Fruit fly (Drosophila melanogaster) whole organism, prepupa: ENCODE measurements around the gene Myt1.

Source experiments
- Blimp-1 ChIP-seq: fragments of 200-800 bp; sonication (Bioruptor generic); optimal IDR thresholded peaks from 3 replicates; lab custom pipeline; 2017; ENCODE audit warnings: missing biosample characterization, missing genetic modification characterization, mild to moderate bottlenecking, moderate library complexity, missing genetic modification reagents
- CG10631 ChIP-seq: fragments of 200-800 bp; sonication (Bioruptor generic); optimal IDR thresholded peaks from 2 replicates; lab custom pipeline; 2016; ENCODE audit warnings: missing biosample characterization, missing genetic modification characterization
- CG10669 ChIP-seq: fragments of 200-800 bp; sonication (Bioruptor generic); optimal IDR thresholded peaks from 3 replicates; lab custom pipeline; 2018; ENCODE audit warnings: missing biosample characterization, mild to moderate bottlenecking, missing genetic modification characterization, moderate library complexity
- CG11762 ChIP-seq: fragments of 200-800 bp; sonication (Bioruptor generic); optimal IDR thresholded peaks from 3 replicates; lab custom pipeline; 2016; ENCODE audit warnings: missing biosample characterization, missing genetic modification characterization; ENCODE audit not compliant: insufficient read depth
- CG15336 ChIP-seq: fragments of 200-800 bp; sonication (Bioruptor generic); IDR thresholded peaks from 2 replicates; pipeline ENCODE4 v1.3.6; 2022; ENCODE audit warnings: missing biosample characterization, missing genetic modification characterization
- CG1621 ChIP-seq: fragments of 200-800 bp; sonication (Bioruptor generic); optimal IDR thresholded peaks from 3 replicates; lab custom pipeline; 2018; ENCODE audit warnings: missing biosample characterization, mild to moderate bottlenecking, missing genetic modification characterization
- CG16779 ChIP-seq: fragments of 200-800 bp; sonication (Bioruptor generic); optimal IDR thresholded peaks from 3 replicates; lab custom pipeline; 2017; ENCODE audit warnings: missing biosample characterization, mild to moderate bottlenecking, missing genetic modification characterization
- CG31627 ChIP-seq: fragments of 200-800 bp; sonication (Bioruptor generic); optimal IDR thresholded peaks from 3 replicates; lab custom pipeline; 2016; ENCODE audit warnings: missing biosample characterization, missing genetic modification characterization
- CG32006 ChIP-seq: fragments of 200-800 bp; sonication (Bioruptor generic); optimal IDR thresholded peaks from 3 replicates; lab custom pipeline; 2017; ENCODE audit warnings: missing biosample characterization, mild to moderate bottlenecking, missing genetic modification characterization
- CG34406 ChIP-seq: fragments of 200-800 bp; sonication (Bioruptor generic); optimal IDR thresholded peaks from 3 replicates; lab custom pipeline; 2016; ENCODE audit warnings: missing biosample characterization, missing genetic modification characterization
- CG6163 ChIP-seq: fragments of 200-800 bp; sonication (Bioruptor generic); IDR thresholded peaks from 3 replicates; pipeline ENCODE4 v1.3.6; 2022; ENCODE audit warnings: missing biosample characterization, missing genetic modification characterization
- CG6792 ChIP-seq: fragments of 200-800 bp; sonication (Bioruptor generic); optimal IDR thresholded peaks from 3 replicates; lab custom pipeline; 2016; ENCODE audit warnings: missing biosample characterization, missing genetic modification characterization
- CG6808 ChIP-seq: fragments of 200-800 bp; sonication (Bioruptor generic); optimal IDR thresholded peaks from 3 replicates; lab custom pipeline; 2017; ENCODE audit warnings: missing biosample characterization, missing genetic modification characterization, mild to moderate bottlenecking, moderate library complexity, missing genetic modification reagents
- CG6854 ChIP-seq: fragments of 200-800 bp; sonication (Bioruptor generic); optimal IDR thresholded peaks from 2 replicates; lab custom pipeline; 2017; ENCODE audit warnings: missing biosample characterization, mild to moderate bottlenecking, missing genetic modification characterization
- CG7368 ChIP-seq: fragments of 200-800 bp; sonication (Bioruptor generic); optimal IDR thresholded peaks from 3 replicates; lab custom pipeline; 2016; ENCODE audit warnings: missing biosample characterization, missing genetic modification characterization
- CG8319 ChIP-seq: fragments of 200-800 bp; sonication (Bioruptor generic); optimal IDR thresholded peaks from 3 replicates; lab custom pipeline; 2016; ENCODE audit warnings: missing biosample characterization, missing genetic modification characterization
- CG8632 ChIP-seq: fragments of 200-800 bp; sonication (Bioruptor generic); optimal IDR thresholded peaks from 3 replicates; lab custom pipeline; 2016; ENCODE audit warnings: missing biosample characterization, missing genetic modification characterization
- CG9139 ChIP-seq: fragments of 200-800 bp; sonication (Bioruptor generic); optimal IDR thresholded peaks from 3 replicates; lab custom pipeline; 2017; ENCODE audit warnings: missing biosample characterization, mild to moderate bottlenecking, missing genetic modification characterization
- Eip75B ChIP-seq: fragments of 200-800 bp; sonication (Bioruptor generic); optimal IDR thresholded peaks from 3 replicates; lab custom pipeline; 2016; ENCODE audit warnings: missing biosample characterization, missing genetic modification characterization
- Eip78C ChIP-seq: fragments of 200-800 bp; sonication (Bioruptor generic); peaks from one replicate; lab custom pipeline; 2016; ENCODE audit warnings: missing biosample characterization, missing genetic modification characterization
- Hr38 ChIP-seq: sonication (Bioruptor generic); optimal IDR thresholded peaks from 2 replicates; lab custom pipeline; 2016; ENCODE audit warnings: missing biosample characterization, missing genetic modification characterization
- Hr39 ChIP-seq: fragments of 200-800 bp; sonication (Bioruptor generic); optimal IDR thresholded peaks from 2 replicates; lab custom pipeline; 2016; ENCODE audit warnings: missing biosample characterization, missing genetic modification characterization
- Hr4 ChIP-seq: fragments of 200-800 bp; sonication (Bioruptor generic); optimal IDR thresholded peaks from 3 replicates; lab custom pipeline; 2016; ENCODE audit warnings: missing biosample characterization, missing genetic modification characterization
- Lpt ChIP-seq: fragments of 200-800 bp; sonication (Bioruptor generic); optimal IDR thresholded peaks from 3 replicates; lab custom pipeline; 2016; ENCODE audit warnings: missing biosample characterization, missing genetic modification characterization
- Met ChIP-seq: fragments of 200-800 bp; sonication (Bioruptor generic); optimal IDR thresholded peaks from 3 replicates; lab custom pipeline; 2016; ENCODE audit warnings: missing biosample characterization, missing genetic modification characterization
- Smox ChIP-seq: fragments of 200-800 bp; sonication (Bioruptor generic); optimal IDR thresholded peaks from 3 replicates; lab custom pipeline; 2016; ENCODE audit warnings: missing biosample characterization, missing genetic modification characterization
- Sox102F ChIP-seq: fragments of 200-800 bp; sonication (Bioruptor generic); optimal IDR thresholded peaks from 2 replicates; lab custom pipeline; 2016; ENCODE audit warnings: missing biosample characterization, mild to moderate bottlenecking, missing genetic modification characterization
- Sox14 ChIP-seq: fragments of 200-800 bp; sonication (Bioruptor generic); optimal IDR thresholded peaks from 3 replicates; lab custom pipeline; 2016; ENCODE audit warnings: missing biosample characterization, missing genetic modification characterization
- Sox15 ChIP-seq: fragments of 200-800 bp; sonication (Bioruptor generic); optimal IDR thresholded peaks from 3 replicates; lab custom pipeline; 2016; ENCODE audit warnings: missing biosample characterization, missing genetic modification characterization
- achi ChIP-seq: fragments of 200-800 bp; sonication (Bioruptor generic); optimal IDR thresholded peaks from 3 replicates; lab custom pipeline; 2016; ENCODE audit warnings: missing biosample characterization, missing genetic modification characterization
- cyc ChIP-seq: fragments of 200-800 bp; sonication (Bioruptor generic); optimal IDR thresholded peaks from 3 replicates; lab custom pipeline; 2016; ENCODE audit warnings: missing biosample characterization, missing genetic modification characterization
- dsx ChIP-seq: fragments of 200-800 bp; optimal IDR thresholded peaks from 3 replicates; lab custom pipeline; 2019; ENCODE audit warnings: missing biosample characterization, mild to moderate bottlenecking, missing genetic modification characterization, moderate library complexity; ENCODE audit not compliant: poor library complexity, severe bottlenecking
- eg ChIP-seq: fragments of 200-800 bp; sonication (Bioruptor generic); IDR thresholded peaks from 3 replicates; pipeline ENCODE4 v1.3.6; 2022; ENCODE audit warnings: missing biosample characterization, missing genetic modification characterization
- esn ChIP-seq: fragments of 200-800 bp; sonication (Bioruptor generic); optimal IDR thresholded peaks from 2 replicates; lab custom pipeline; 2016; ENCODE audit warnings: missing biosample characterization, mild to moderate bottlenecking, missing genetic modification characterization, moderate library complexity
- fd59A ChIP-seq: fragments of 200-800 bp; sonication (Bioruptor generic); optimal IDR thresholded peaks from 2 replicates; lab custom pipeline; 2017; ENCODE audit warnings: missing biosample characterization, mild to moderate bottlenecking, missing genetic modification characterization, missing genetic modification reagents
- fkh ChIP-seq: fragments of 200-800 bp; sonication (Bioruptor generic); optimal IDR thresholded peaks from 3 replicates; lab custom pipeline; 2017; ENCODE audit warnings: missing biosample characterization, mild to moderate bottlenecking, missing genetic modification characterization, moderate library complexity
- lz ChIP-seq: fragments of 200-800 bp; sonication (Bioruptor generic); optimal IDR thresholded peaks from 3 replicates; lab custom pipeline; 2016; ENCODE audit warnings: missing biosample characterization, missing genetic modification characterization
- net ChIP-seq: fragments of 200-800 bp; sonication (Bioruptor generic); optimal IDR thresholded peaks from 3 replicates; lab custom pipeline; 2016; ENCODE audit warnings: missing biosample characterization, missing genetic modification characterization
- pdm3 ChIP-seq: fragments of 200-800 bp; sonication (Bioruptor generic); optimal IDR thresholded peaks from 3 replicates; lab custom pipeline; 2016; ENCODE audit warnings: missing biosample characterization, missing genetic modification characterization
- salr ChIP-seq, 2 experiments: fragments of 200-800 bp; sonication (Bioruptor generic); optimal IDR thresholded peaks; 3 replicates each; lab custom pipeline; 2016 to 2018; ENCODE audit warnings: missing biosample characterization in 2 of 2, missing genetic modification characterization in 2 of 2, mild to moderate bottlenecking in 1 of 2
- ss ChIP-seq, 2 experiments: fragments of 200-800 bp; sonication (Bioruptor generic); optimal IDR thresholded peaks; 2 replicates in 1 of 2; 3 replicates in 1 of 2; lab custom pipeline; 2017 to 2018; ENCODE audit warnings: mild to moderate bottlenecking in 2 of 2, missing biosample characterization in 2 of 2, missing genetic modification characterization in 2 of 2, moderate library complexity in 1 of 2
- svp ChIP-seq: fragments of 200-800 bp; sonication (Bioruptor generic); peaks from one replicate; lab custom pipeline; 2016; ENCODE audit warnings: missing biosample characterization, missing genetic modification characterization
- topi ChIP-seq: fragments of 200-800 bp; sonication (Bioruptor generic); optimal IDR thresholded peaks from 3 replicates; lab custom pipeline; 2016; ENCODE audit warnings: missing biosample characterization, missing genetic modification characterization
- vri ChIP-seq: fragments of 200-800 bp; sonication (Bioruptor generic); optimal IDR thresholded peaks from 3 replicates; lab custom pipeline; 2016; ENCODE audit warnings: missing biosample characterization, mild to moderate bottlenecking, missing genetic modification characterization

The Myt1 gene

dm6 chr3L:5752903-5753604 is 26.3 kb downstream of the Myt1 start, which contains the start of gene Usp47 (continued):
- no peak for TF ChIP-seq fd59A
- no peak for TF ChIP-seq Hr4 (GFP tag; lab: Kevin White, UChicago)
- TF ChIP-seq achi (GFP tag; lab: Kevin White, UChicago) = no peak
- TF ChIP-seq ss (GFP tag; optimal IDR thresholded peaks at IDR 0.05; lab: Kevin White, UChicago) = peak; percentile 43 to 53
- no peak for TF ChIP-seq Eip75B (GFP tag; lab: Kevin White, UChicago)
- no peak for TF ChIP-seq CG32006 (GFP tag; lab: Kevin White, UChicago)
- TF ChIP-seq Smox = no peak
- no peak for TF ChIP-seq CG15336 (GFP tag; lab: Robert Waterston, UW)
- TF ChIP-seq CG8632 (GFP tag; lab: Kevin White, UChicago) = no peak
- peak; percentile 27 for TF ChIP-seq net (GFP tag; lab: Kevin White, UChicago)
- no peak for TF ChIP-seq cyc (GFP tag; lab: Kevin White, UChicago)
- peak; percentile 54 for TF ChIP-seq Eip78C (GFP tag; lab: Kevin White, UChicago)
- TF ChIP-seq CG34406 (GFP tag; lab: Kevin White, UChicago) = no peak
- TF ChIP-seq Sox14 (GFP tag; lab: Kevin White, UChicago) = peak; percentile 26
- no peak for TF ChIP-seq Met
- TF ChIP-seq pdm3 (GFP tag; lab: Kevin White, UChicago) = no peak
- TF ChIP-seq CG6854 (GFP tag; lab: Kevin White, UChicago) = peak; percentile 14
- TF ChIP-seq eg (GFP tag; lab: Robert Waterston, UW) = no peak
- no peak for TF ChIP-seq CG7368 (GFP tag; lab: Kevin White, UChicago)
- TF ChIP-seq CG16779 (tag; lab: Kevin White, UChicago) = no peak
- TF ChIP-seq CG10631 (GFP tag; lab: Kevin White, UChicago) = no peak
- no peak for TF ChIP-seq Lpt (GFP tag; lab: Kevin White, UChicago)
- TF ChIP-seq CG8319 = no peak
- peak; percentile 51 for TF ChIP-seq vri
- TF ChIP-seq CG9139 (GFP tag; lab: Kevin White, UChicago) = no peak
- TF ChIP-seq salr (GFP tag; optimal IDR thresholded peaks at IDR 0.05; lab: Kevin White, UChicago) = no peak

- TF ChIP-seq vri (peak; percentile 64), CG16779 (tag; lab: Kevin White, UChicago) (peak; percentile 52), Eip75B (GFP tag; lab: Kevin White, UChicago) (peak; percentile 36), ss (GFP tag; optimal IDR thresholded peaks at IDR 0.05; lab: Kevin White, UChicago) (peak; percentile 69 to 84), Hr38 (GFP tag; lab: Kevin White, UChicago) (no peak), Blimp-1 (GFP tag; lab: Kevin White, UChicago) (no peak), topi (GFP tag; lab: Kevin White, UChicago) (peak; percentile 38), Sox14 (GFP tag; lab: Kevin White, UChicago) (peak; percentile 61), CG6808 (GFP tag; lab: Kevin White, UChicago) (peak; percentile 55), esn (peak; percentile 29), Hr39 (GFP tag; lab: Kevin White, UChicago) (no peak), CG9139 (GFP tag; lab: Kevin White, UChicago) (peak; percentile 52), CG11762 (GFP tag; lab: Kevin White, UChicago) (no peak), Met (no peak), CG6854 (GFP tag; lab: Kevin White, UChicago) (peak; percentile 82), CG6163 (GFP tag; lab: Robert Waterston, UW) (no peak), Eip78C (GFP tag; lab: Kevin White, UChicago) (peak; percentile 83), cyc (GFP tag; lab: Kevin White, UChicago) (no peak), Hr4 (GFP tag; lab: Kevin White, UChicago) (no peak), Sox15 (no peak), CG34406 (GFP tag; lab: Kevin White, UChicago) (no peak), CG6792 (GFP tag; lab: Kevin White, UChicago) (peak; percentile 18), CG10669 (GFP tag; lab: Kevin White, UChicago) (no peak), dsx (peak; percentile 64), svp (GFP tag; lab: Kevin White, UChicago) (peak; percentile 75), CG32006 (GFP tag; lab: Kevin White, UChicago) (no peak), CG1621 (peak; percentile 32), lz (GFP tag; lab: Kevin White, UChicago) (peak; percentile 6), achi (GFP tag; lab: Kevin White, UChicago) (peak; percentile 15), CG10631 (GFP tag; lab: Kevin White, UChicago) (peak; percentile 18), Sox102F (GFP tag; lab: Kevin White, UChicago) (peak; percentile 54), fkh (GFP tag; lab: Kevin White, UChicago) (peak; percentile 31), CG31627 (GFP tag; lab: Kevin White, UChicago) (peak; percentile 37), eg (GFP tag; lab: Robert Waterston, UW) (peak; percentile 33; the same call in 1 of the 3 replicates)
Observed at dm6 chr3L:5751740-5752579, 27.4 kb downstream of the Myt1 start, which contains the start of gene DnaJ-1. DnaJ-1 (minus strand) TSS chr3L:5752189.
